Worm (Caenorhabditis elegans) whole organism, mixed stage, embryonic: ENCODE data around the gene lat-1.

Source experiments
- blmp-1 ChIP-seq: fragments of 150-350 bp; optimal IDR thresholded peaks from 2 replicates; lab custom pipeline; 2014; ENCODE audit warnings: missing biosample characterization, missing genetic modification characterization
- elt-1 ChIP-seq: sonication (generic microtip); optimal IDR thresholded peaks from 2 replicates; lab custom pipeline; 2017; ENCODE audit warnings: missing genetic modification characterization, mild to moderate bottlenecking, missing compliant biosample characterization, antibody characterized with exemption, moderate library complexity, borderline replicate concordance; ENCODE audit not compliant: insufficient read depth
- elt-3 ChIP-seq: fragments of 150-350 bp; optimal IDR thresholded peaks from 2 replicates; lab custom pipeline; 2014; ENCODE audit warnings: missing biosample characterization, missing genetic modification characterization
- flh-1 ChIP-seq: fragments of 200-800 bp; sonication (Bioruptor generic); optimal IDR thresholded peaks from 2 replicates; lab custom pipeline; 2018; ENCODE audit warnings: mild to moderate bottlenecking, missing genetic modification characterization, moderate library complexity, missing compliant biosample characterization
- hlh-1 ChIP-seq: fragments of 150-350 bp; optimal IDR thresholded peaks from 2 replicates; lab custom pipeline; 2014; ENCODE audit warnings: missing biosample characterization, missing genetic modification reagents, missing genetic modification characterization
- mep-1 ChIP-seq: fragments of 150-350 bp; optimal IDR thresholded peaks from 2 replicates; lab custom pipeline; 2017; ENCODE audit warnings: missing biosample characterization, missing genetic modification reagents, missing genetic modification characterization, inconsistent platforms
- mls-2 ChIP-seq: sonication (generic microtip); optimal IDR thresholded peaks from 2 replicates; lab custom pipeline; 2016; ENCODE audit warnings: mild to moderate bottlenecking, missing genetic modification characterization, moderate library complexity, missing compliant biosample characterization
- nhr-12 ChIP-seq: fragments of 150-350 bp; optimal IDR thresholded peaks from 2 replicates; lab custom pipeline; 2014; ENCODE audit warnings: missing biosample characterization, missing genetic modification characterization
- nhr-237 ChIP-seq: fragments of 150-350 bp; optimal IDR thresholded peaks from 2 replicates; lab custom pipeline; 2014; ENCODE audit warnings: missing biosample characterization, missing genetic modification characterization
- nhr-28 ChIP-seq: fragments of 150-350 bp; optimal IDR thresholded peaks from 2 replicates; lab custom pipeline; 2014; ENCODE audit warnings: missing biosample characterization, missing genetic modification characterization
- unc-120 ChIP-seq: sonication (generic microtip); optimal IDR thresholded peaks from 2 replicates; lab custom pipeline; 2017; ENCODE audit warnings: missing genetic modification characterization, missing compliant biosample characterization; ENCODE audit not compliant: poor library complexity, severe bottlenecking
- unc-39 ChIP-seq: fragments of 150-350 bp; optimal IDR thresholded peaks from 2 replicates; lab custom pipeline; 2014; ENCODE audit warnings: missing biosample characterization, missing genetic modification characterization
- unc-62 ChIP-seq: fragments of 150-350 bp; optimal IDR thresholded peaks from 2 replicates; lab custom pipeline; 2014; ENCODE audit warnings: missing biosample characterization, missing genetic modification reagents, missing genetic modification characterization
- ztf-11 ChIP-seq: fragments of 150-350 bp; optimal IDR thresholded peaks from 2 replicates; lab custom pipeline; 2014; ENCODE audit warnings: missing biosample characterization, missing genetic modification characterization

ce11 chrII:8926451-8926850 lies 29.8 kb downstream of the lat-1 start, which contains the start of gene B0457.2:
- TF ChIP-seq mep-1 (tag; lab: Kevin White, UChicago) (no peak), elt-1 (tag; lab: Kevin White, UChicago) (no peak), nhr-28 (no peak), ztf-11 (tag; lab: Kevin White, UChicago) (no peak), elt-3 (tag; lab: Kevin White, UChicago) (no peak), blmp-1 (tag; lab: Kevin White, UChicago) (no peak), nhr-12 (tag; lab: Kevin White, UChicago) (no peak), flh-1 (GFP tag; lab: Kevin White, UChicago) (no peak), mls-2 (no peak), unc-62 (GFP tag; lab: Kevin White, UChicago) (no peak), hlh-1 (no peak), nhr-237 (no peak), unc-120 (tag; lab: Kevin White, UChicago) (no peak), unc-39 (tag; lab: Kevin White, UChicago) (no peak)
